Worm (Caenorhabditis elegans) whole organism, late embryonic: ENCODE data around the gene Y43F8B.13.

ENCODE experiments used
- ama-1 ChIP-seq: fragments of 150-350 bp; optimal IDR thresholded peaks from 2 replicates; lab custom pipeline; 2014
- elt-2 ChIP-seq: sonication (generic microtip); optimal IDR thresholded peaks from 2 replicates; lab custom pipeline; 2016; ENCODE audit warnings: missing genetic modification reagents, missing genetic modification characterization, missing compliant biosample characterization
- elt-4 ChIP-seq: sonication (generic microtip); optimal IDR thresholded peaks from 2 replicates; lab custom pipeline; 2016; ENCODE audit warnings: missing genetic modification characterization, missing compliant biosample characterization
- hlh-13 ChIP-seq: fragments of 200-800 bp; sonication (Bioruptor generic); optimal IDR thresholded peaks from 2 replicates; lab custom pipeline; 2018; ENCODE audit warnings: mild to moderate bottlenecking, missing genetic modification characterization, missing compliant biosample characterization
- nhr-11 ChIP-seq: fragments of 150-350 bp; optimal IDR thresholded peaks from 2 replicates; lab custom pipeline; 2014; ENCODE audit warnings: missing biosample characterization, missing genetic modification characterization
- pqm-1 ChIP-seq: sonication (generic microtip); optimal IDR thresholded peaks from 2 replicates; lab custom pipeline; 2016; ENCODE audit warnings: missing genetic modification characterization, missing compliant biosample characterization
- rnt-1 ChIP-seq: sonication (generic microtip); optimal IDR thresholded peaks from 2 replicates; lab custom pipeline; 2016; ENCODE audit warnings: missing genetic modification characterization, missing compliant biosample characterization
- unc-86 ChIP-seq: sonication (generic microtip); optimal IDR thresholded peaks from 2 replicates; lab custom pipeline; 2016; ENCODE audit warnings: missing genetic modification characterization, missing compliant biosample characterization
- ztf-16 ChIP-seq: sonication (generic microtip); optimal IDR thresholded peaks from 2 replicates; lab custom pipeline; 2017; ENCODE audit warnings: missing genetic modification characterization, missing compliant biosample characterization

DNA sequence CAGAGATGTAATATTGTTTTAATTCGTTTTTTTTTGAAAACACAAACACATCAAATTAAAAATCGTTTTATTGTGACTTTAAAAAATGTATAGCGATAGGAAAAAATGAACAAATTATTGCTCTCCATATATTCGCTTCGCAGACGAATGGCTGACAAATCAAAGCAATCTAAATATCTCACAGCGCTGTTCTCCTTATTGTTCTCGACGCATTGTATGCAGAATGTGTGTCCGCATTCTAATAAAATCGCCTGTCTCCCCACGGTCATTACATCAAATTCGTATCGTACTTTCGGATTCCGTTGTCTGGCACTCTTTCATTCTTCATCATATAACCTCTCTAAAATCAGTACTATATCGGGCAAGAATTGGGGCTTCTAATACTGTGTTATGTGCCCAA, 22.1 kb downstream of the Y43F8B.13 start, which contains the start of gene Y43F8B.9:
- TF ChIP-seq nhr-11 (tag; lab: Kevin White, UChicago) (no peak), pqm-1 (tag; lab: Kevin White, UChicago) (no peak), ztf-16 (tag; lab: Kevin White, UChicago) (no peak), rnt-1 (tag; lab: Kevin White, UChicago) (no peak), elt-4 (tag; lab: Kevin White, UChicago) (no peak), hlh-13 (GFP tag; lab: Kevin White, UChicago) (no peak), elt-2 (tag; lab: Kevin White, UChicago) (no peak), ama-1 (lab: Kevin White, UChicago) (no peak), unc-86 (tag; lab: Kevin White, UChicago) (no peak)
